Worm (Caenorhabditis elegans) whole organism, young adult: ENCODE results near the gene C24G6.8.

Experiments used
- B0019.2 ChIP-seq: fragments of 200-800 bp; sonication (Bioruptor generic); conservative IDR thresholded peaks from 2 replicates; pipeline ENCODE4 v1.3.6; 2022; ENCODE audit warnings: missing genetic modification reagents, missing genetic modification characterization, missing compliant biosample characterization
- B0035.1 ChIP-seq: sonication (generic microtip); optimal IDR thresholded peaks from 2 replicates; lab custom pipeline; 2016; ENCODE audit warnings: missing genetic modification characterization, mild to moderate bottlenecking, missing compliant biosample characterization, missing genotype, missing genetic modification reagents
- B0336.3 ChIP-seq: fragments of 200-800 bp; sonication (Bioruptor generic); IDR thresholded peaks from 2 replicates; pipeline ENCODE4 v1.3.6; 2022; ENCODE audit warnings: missing genetic modification characterization, missing compliant biosample characterization
- F10E7.11 ChIP-seq: sonication (generic microtip); optimal IDR thresholded peaks from 2 replicates; lab custom pipeline; 2017; ENCODE audit warnings: mild to moderate bottlenecking, missing genetic modification characterization, moderate library complexity, missing compliant biosample characterization
- F22D6.2 ChIP-seq: sonication (generic microtip); optimal IDR thresholded peaks from 2 replicates; lab custom pipeline; 2016; ENCODE audit warnings: mild to moderate bottlenecking, missing genetic modification characterization, missing compliant biosample characterization
- F49E8.2 ChIP-seq: sonication (generic microtip); optimal IDR thresholded peaks from 3 replicates; lab custom pipeline; 2017; ENCODE audit warnings: missing genetic modification characterization, mild to moderate bottlenecking, missing compliant biosample characterization, antibody characterized with exemption, moderate library complexity; ENCODE audit not compliant: insufficient read depth
- F55B11.4 ChIP-seq: sonication (generic microtip); optimal IDR thresholded peaks from 2 replicates; lab custom pipeline; 2016; ENCODE audit warnings: missing compliant biosample characterization, missing genetic modification characterization, borderline replicate concordance; ENCODE audit not compliant: insufficient read depth
- K12H6.12 ChIP-seq: fragments of 200-800 bp; sonication (Bioruptor generic); optimal IDR thresholded peaks from 2 replicates; lab custom pipeline; 2018; ENCODE audit warnings: mild to moderate bottlenecking, missing genetic modification characterization, missing compliant biosample characterization
- T26A5.8 ChIP-seq: sonication (generic microtip); optimal IDR thresholded peaks from 2 replicates; lab custom pipeline; 2016; ENCODE audit warnings: missing genetic modification characterization, missing compliant biosample characterization
- Y67H2A.10 ChIP-seq: fragments of 200-800 bp; sonication (Bioruptor generic); conservative IDR thresholded peaks from 2 replicates; pipeline ENCODE4 v1.3.6; 2022; ENCODE audit warnings: missing genetic modification reagents, missing genetic modification characterization, missing compliant biosample characterization
- Y79H2A.3 ChIP-seq: fragments of 200-800 bp; sonication (Bioruptor generic); conservative IDR thresholded peaks from 2 replicates; pipeline ENCODE4 v1.3.6; 2022; ENCODE audit warnings: missing genetic modification reagents, missing genetic modification characterization, missing compliant biosample characterization
- ama-1 ChIP-seq, 3 experiments: fragments of 150-350 bp in 1 of 3; sonication (generic microtip) in 2 of 3; optimal IDR thresholded peaks; 2 replicates each; lab custom pipeline; 2014 to 2018; ENCODE audit warnings: missing biosample characterization in 2 of 3, missing genetic modification characterization in 2 of 3, missing genetic modification reagents in 2 of 3
- atf-7 ChIP-seq: sonication (generic microtip); optimal IDR thresholded peaks from 2 replicates; lab custom pipeline; 2017; ENCODE audit warnings: mild to moderate bottlenecking, missing genetic modification characterization, missing compliant biosample characterization
- attf-5 ChIP-seq: fragments of 200-800 bp; sonication (Bioruptor generic); optimal IDR thresholded peaks from 2 replicates; lab custom pipeline; 2018; ENCODE audit warnings: mild to moderate bottlenecking, missing genetic modification characterization, missing compliant biosample characterization
- ccch-3 ChIP-seq: fragments of 200-800 bp; sonication (Bioruptor generic); optimal IDR thresholded peaks from 2 replicates; lab custom pipeline; 2018; ENCODE audit warnings: mild to moderate bottlenecking, missing genetic modification characterization, missing compliant biosample characterization
- cebp-1 ChIP-seq, 2 experiments: fragments of 200-800 bp in 1 of 2; sonication (Bioruptor generic) in 1 of 2; sonication (generic microtip) in 1 of 2; IDR thresholded peaks in 1 of 2; optimal IDR thresholded peaks in 1 of 2; 2 replicates each; pipeline versions ENCODE4 v1.3.6 to Lab custom; 2017 to 2022; ENCODE audit warnings: missing compliant biosample characterization in 2 of 2, missing genetic modification characterization in 2 of 2, mild to moderate bottlenecking in 1 of 2, missing genetic modification reagents in 1 of 2, moderate library complexity in 1 of 2
- ceh-100 ChIP-seq: fragments of 200-800 bp; sonication (Bioruptor generic); IDR thresholded peaks from 2 replicates; pipeline ENCODE4 v1.3.6; 2022; ENCODE audit warnings: missing genetic modification reagents, missing genetic modification characterization, missing compliant biosample characterization
- ceh-79 ChIP-seq: sonication (generic microtip); optimal IDR thresholded peaks from 2 replicates; lab custom pipeline; 2017; ENCODE audit warnings: mild to moderate bottlenecking, missing genetic modification characterization, missing compliant biosample characterization
- chd-7 ChIP-seq: sonication (generic microtip); optimal IDR thresholded peaks from 2 replicates; lab custom pipeline; 2016; ENCODE audit warnings: mild to moderate bottlenecking, missing genetic modification characterization, moderate library complexity, missing compliant biosample characterization
- dpff-1 ChIP-seq: sonication (generic microtip); optimal IDR thresholded peaks from 2 replicates; lab custom pipeline; 2017; ENCODE audit warnings: mild to moderate bottlenecking, missing genetic modification characterization, missing compliant biosample characterization
- dpl-1 ChIP-seq: fragments of 150-350 bp; optimal IDR thresholded peaks from 2 replicates; lab custom pipeline; 2014; ENCODE audit warnings: missing biosample characterization, missing genetic modification reagents, missing genetic modification characterization
- egl-18 ChIP-seq: fragments of 200-800 bp; sonication (Bioruptor generic); IDR thresholded peaks from 2 replicates; pipeline ENCODE4 v1.3.6; 2022; ENCODE audit warnings: missing genetic modification reagents, missing genetic modification characterization, missing compliant biosample characterization
- fkh-3 ChIP-seq: sonication (generic microtip); optimal IDR thresholded peaks from 2 replicates; lab custom pipeline; 2016; ENCODE audit warnings: mild to moderate bottlenecking, missing genetic modification characterization, missing compliant biosample characterization
- gei-17 ChIP-seq: fragments of 200-800 bp; sonication (Bioruptor generic); optimal IDR thresholded peaks from 2 replicates; lab custom pipeline; 2018; ENCODE audit warnings: mild to moderate bottlenecking, missing genetic modification characterization, missing compliant biosample characterization
- him-1 ChIP-seq: sonication (generic microtip); optimal IDR thresholded peaks from 2 replicates; lab custom pipeline; 2016; ENCODE audit warnings: missing genotype, missing genetic modification reagents, missing genetic modification characterization, missing compliant biosample characterization
- hsf-1 ChIP-seq: fragments of 200-800 bp; sonication (Bioruptor generic); IDR thresholded peaks from 2 replicates; pipeline ENCODE4 v1.3.6; 2022; ENCODE audit warnings: missing genetic modification reagents, missing genetic modification characterization, missing compliant biosample characterization
- let-526 ChIP-seq: fragments of 200-800 bp; sonication (Bioruptor generic); IDR thresholded peaks from 2 replicates; pipeline ENCODE4 v1.3.6; 2022; ENCODE audit warnings: missing genetic modification reagents, missing genetic modification characterization, missing compliant biosample characterization
- let-607 ChIP-seq, 2 experiments: fragments of 200-800 bp in 1 of 2; sonication (Bioruptor generic) in 1 of 2; sonication (generic microtip) in 1 of 2; optimal IDR thresholded peaks; 2 replicates each; lab custom pipeline; 2016 to 2018; ENCODE audit warnings: mild to moderate bottlenecking in 2 of 2, missing compliant biosample characterization in 2 of 2, missing genetic modification characterization in 2 of 2, moderate library complexity in 2 of 2, missing genotype in 1 of 2
- lin-40 ChIP-seq: sonication (generic microtip); optimal IDR thresholded peaks from 2 replicates; lab custom pipeline; 2016; ENCODE audit warnings: missing genetic modification characterization, mild to moderate bottlenecking, missing compliant biosample characterization, missing genotype, missing genetic modification reagents
- lsy-27 ChIP-seq: sonication (generic microtip); optimal IDR thresholded peaks from 2 replicates; lab custom pipeline; 2017; ENCODE audit warnings: missing genetic modification characterization, mild to moderate bottlenecking, missing compliant biosample characterization, antibody characterized with exemption, missing genotype, borderline replicate concordance; ENCODE audit not compliant: insufficient read depth
- madf-10 ChIP-seq: sonication (generic microtip); optimal IDR thresholded peaks from 2 replicates; lab custom pipeline; 2016; ENCODE audit warnings: mild to moderate bottlenecking, missing genetic modification characterization, missing compliant biosample characterization
- madf-6 ChIP-seq: fragments of 200-800 bp; sonication (Bioruptor generic); IDR thresholded peaks from 2 replicates; pipeline ENCODE4 v1.3.6; 2022; ENCODE audit warnings: missing genetic modification reagents, missing genetic modification characterization, missing compliant biosample characterization
- mcd-1 ChIP-seq: fragments of 200-800 bp; sonication (Bioruptor generic); IDR thresholded peaks from 2 replicates; pipeline ENCODE4 v1.3.6; 2022; ENCODE audit warnings: missing genetic modification reagents, missing genetic modification characterization, missing compliant biosample characterization
- nfya-2 ChIP-seq: fragments of 200-800 bp; sonication (Bioruptor generic); IDR thresholded peaks from 2 replicates; pipeline ENCODE4 v1.3.6; 2022; ENCODE audit warnings: missing genetic modification reagents, missing genetic modification characterization, missing compliant biosample characterization
- nfyb-1 ChIP-seq: fragments of 200-800 bp; sonication (Bioruptor generic); IDR thresholded peaks from 2 replicates; pipeline ENCODE4 v1.3.6; 2022; ENCODE audit warnings: missing genetic modification reagents, missing genetic modification characterization, missing compliant biosample characterization
- nhr-120 ChIP-seq: fragments of 200-800 bp; sonication (Bioruptor generic); IDR thresholded peaks from 2 replicates; pipeline ENCODE4 v1.3.6; 2022; ENCODE audit warnings: missing genetic modification characterization, missing compliant biosample characterization
- nhr-90 ChIP-seq: sonication (generic microtip); optimal IDR thresholded peaks from 2 replicates; lab custom pipeline; 2016; ENCODE audit warnings: missing genotype, mild to moderate bottlenecking, missing genetic modification characterization, missing compliant biosample characterization
- snpc-1.1 ChIP-seq: sonication (generic microtip); optimal IDR thresholded peaks from 2 replicates; lab custom pipeline; 2017; ENCODE audit warnings: missing genetic modification characterization, mild to moderate bottlenecking, missing compliant biosample characterization, antibody characterized with exemption, moderate library complexity, missing genotype, missing genetic modification reagents; ENCODE audit not compliant: insufficient read depth
- snpc-1.3 ChIP-seq: sonication (generic microtip); optimal IDR thresholded peaks from 2 replicates; lab custom pipeline; 2017; ENCODE audit warnings: missing genetic modification characterization, mild to moderate bottlenecking, missing compliant biosample characterization, antibody characterized with exemption, moderate library complexity, missing genotype, missing genetic modification reagents; ENCODE audit not compliant: insufficient read depth
- snpc-3.4 ChIP-seq: sonication (generic microtip); optimal IDR thresholded peaks from 2 replicates; lab custom pipeline; 2017; ENCODE audit warnings: missing genetic modification characterization, mild to moderate bottlenecking, missing compliant biosample characterization, antibody characterized with exemption, moderate library complexity, missing genotype, missing genetic modification reagents
- tbp1 ChIP-seq: fragments of 200-800 bp; sonication (Bioruptor generic); optimal IDR thresholded peaks from 2 replicates; lab custom pipeline; 2018; ENCODE audit warnings: mild to moderate bottlenecking, missing genetic modification characterization, missing compliant biosample characterization
- xnd-1 ChIP-seq: sonication (generic microtip); optimal IDR thresholded peaks from 2 replicates; lab custom pipeline; 2016; ENCODE audit warnings: missing genotype, missing genetic modification reagents, missing genetic modification characterization, missing compliant biosample characterization
- zim-3 ChIP-seq: sonication (generic microtip); optimal IDR thresholded peaks from 2 replicates; lab custom pipeline; 2017; ENCODE audit warnings: mild to moderate bottlenecking, missing genetic modification characterization, moderate library complexity, missing compliant biosample characterization
- ztf-18 ChIP-seq: sonication (generic microtip); optimal IDR thresholded peaks from 2 replicates; lab custom pipeline; 2016; ENCODE audit warnings: missing genotype, mild to moderate bottlenecking, missing genetic modification characterization, missing compliant biosample characterization
- ztf-25 ChIP-seq: fragments of 200-800 bp; sonication (Bioruptor generic); IDR thresholded peaks from 2 replicates; pipeline ENCODE4 v1.3.6; 2022; ENCODE audit warnings: missing genetic modification reagents, missing genetic modification characterization, missing compliant biosample characterization
- ztf-26 ChIP-seq: sonication (generic microtip); optimal IDR thresholded peaks from 2 replicates; lab custom pipeline; 2017; ENCODE audit warnings: missing genetic modification characterization, missing compliant biosample characterization

The C24G6.8 gene

DNA sequence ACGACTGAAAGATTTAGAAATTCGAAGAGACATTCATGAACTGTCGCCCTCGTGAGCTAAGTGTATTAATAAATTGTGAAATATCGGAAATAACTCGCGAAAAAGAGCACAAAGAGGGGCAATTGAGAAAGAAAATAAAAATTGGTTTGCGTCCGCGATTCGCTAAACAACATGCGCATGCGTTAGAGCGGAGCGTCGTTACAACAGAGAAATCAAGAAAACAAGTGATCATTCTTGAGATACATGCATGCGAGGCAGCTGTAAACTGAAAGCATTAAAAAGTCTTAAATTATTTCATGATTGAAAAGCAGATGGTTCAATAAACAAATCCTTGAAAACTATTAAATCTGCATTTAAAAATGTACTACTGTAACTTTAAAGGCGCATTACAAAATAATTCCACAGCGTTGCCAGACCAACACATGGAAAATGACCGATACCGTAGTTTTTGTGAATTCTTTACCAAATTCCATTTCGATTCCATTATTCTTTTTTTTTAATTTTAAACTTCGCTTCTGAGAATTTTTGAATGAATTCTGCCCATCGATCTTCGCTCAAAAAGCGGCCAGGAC is 652 bp upstream of the C24G6.8 start, which contains the start of the genes cox-16 and syp-2 (continued):
- TF ChIP-seq Y79H2A.3 (no peak), madf-10 (no peak), xnd-1 (tag; lab: Kevin White, UChicago) (peak; percentile 88), chd-7 (tag; lab: Kevin White, UChicago) (no peak), atf-7 (tag; lab: Kevin White, UChicago) (no peak), lin-40 (no peak), nhr-120 (GFP tag; lab: Robert Waterston, UW) (no peak), cebp-1 (GFP tag; IDR thresholded peaks at IDR 0.05; lab: Robert Waterston, UW) (no peak), cebp-1 (tag; optimal IDR thresholded peaks at IDR 0.05; lab: Kevin White, UChicago) (no peak), F22D6.2 (no peak), ztf-18 (tag; lab: Kevin White, UChicago) (no peak), K12H6.12 (tag; lab: Kevin White, UChicago) (no peak), lsy-27 (tag; lab: Kevin White, UChicago) (no peak), Y67H2A.10 (no peak), him-1 (tag; lab: Kevin White, UChicago) (no peak), nfyb-1 (GFP tag; lab: Robert Waterston, UW) (no peak), gei-17 (GFP tag; lab: Kevin White, UChicago) (no peak), madf-6 (GFP tag; lab: Robert Waterston, UW) (peak; percentile 95), ccch-3 (no peak), dpff-1 (tag; lab: Kevin White, UChicago) (no peak), nfya-2 (GFP tag; lab: Robert Waterston, UW) (no peak), F49E8.2 (tag; lab: Kevin White, UChicago) (peak; percentile 67), tbp1 (GFP tag; lab: Kevin White, UChicago) (peak; percentile 16), ceh-100 (GFP tag; lab: Robert Waterston, UW) (no peak), ztf-26 (no peak), B0336.3 (GFP tag; lab: Robert Waterston, UW) (no peak), egl-18 (GFP tag; lab: Robert Waterston, UW) (no peak), nhr-90 (tag; lab: Kevin White, UChicago) (no peak), fkh-3 (tag; lab: Kevin White, UChicago) (no peak), snpc-1.1 (tag; lab: Kevin White, UChicago) (no peak), B0019.2 (GFP tag; lab: Robert Waterston, UW) (no peak), ztf-25 (GFP tag; lab: Robert Waterston, UW) (no peak), F10E7.11 (tag; lab: Kevin White, UChicago) (no peak), ceh-79 (tag; lab: Kevin White, UChicago) (no peak), hsf-1 (GFP tag; lab: Robert Waterston, UW) (no peak), let-607 (tag; optimal IDR thresholded peaks at IDR 0.05; lab: Kevin White, UChicago) (no peak), dpl-1 (GFP tag; lab: Kevin White, UChicago) (no peak), B0035.1 (tag; lab: Kevin White, UChicago) (no peak), attf-5 (GFP tag; lab: Kevin White, UChicago) (no peak), snpc-3.4 (tag; lab: Kevin White, UChicago) (no peak), zim-3 (tag; lab: Kevin White, UChicago) (no peak), snpc-1.3 (tag; lab: Kevin White, UChicago) (peak; percentile 31), mcd-1 (no peak), T26A5.8 (tag; lab: Kevin White, UChicago) (no peak), ama-1 (optimal IDR thresholded peaks at IDR 0.05; lab: Kevin White, UChicago) (no peak), ama-1 (GFP tag; optimal IDR thresholded peaks at IDR 0.05; lab: Kevin White, UChicago) (no peak), let-526 (GFP tag; lab: Robert Waterston, UW) (no peak), F55B11.4 (no peak)
